Fruit fly (Drosophila melanogaster) whole organism, wandering third instar larva: ENCODE results near the gene SNCF.
A peak's percentile ranks its signal among the peaks of the same experiment; 100 is the strongest.

Source experiments
- Abd-B ChIP-seq: fragments of >200 bp; optimal IDR thresholded peaks from 2 replicates; lab custom pipeline; 2017; ENCODE audit warnings: missing biosample characterization, missing genetic modification characterization
- CG32264 ChIP-seq: fragments of 200-800 bp; sonication (Bioruptor generic); optimal IDR thresholded peaks from 2 replicates; lab custom pipeline; 2016; ENCODE audit warnings: missing biosample characterization, missing genetic modification characterization
- CG9705 ChIP-seq: fragments of 200-800 bp; sonication (Bioruptor generic); optimal IDR thresholded peaks from 2 replicates; lab custom pipeline; 2018; ENCODE audit warnings: missing biosample characterization, mild to moderate bottlenecking, missing genetic modification characterization
- CrebA ChIP-seq: fragments of 200-800 bp; sonication (Bioruptor generic); optimal IDR thresholded peaks from 2 replicates; lab custom pipeline; 2016; ENCODE audit warnings: missing biosample characterization, mild to moderate bottlenecking, missing genetic modification characterization, borderline replicate concordance
- Dfd ChIP-seq: fragments of >200 bp; optimal IDR thresholded peaks from 2 replicates; lab custom pipeline; 2017; ENCODE audit warnings: missing biosample characterization, missing genetic modification characterization
- Dif ChIP-seq: fragments of 200-275, 200-300 bp; sonication (Bioruptor generic); optimal IDR thresholded peaks from 2 replicates; lab custom pipeline; 2018; ENCODE audit warnings: missing biosample characterization, missing genetic modification characterization; ENCODE audit not compliant: partially characterized antibody
- GATAd ChIP-seq: sonication (Bioruptor generic); optimal IDR thresholded peaks from 2 replicates; lab custom pipeline; 2016; ENCODE audit warnings: missing biosample characterization, missing genetic modification characterization
- HLH106 ChIP-seq: fragments of 200-800 bp; optimal IDR thresholded peaks from 3 replicates; lab custom pipeline; 2019; ENCODE audit warnings: missing biosample characterization, mild to moderate bottlenecking, missing genetic modification characterization, moderate library complexity
- Hnf4 ChIP-seq: fragments of 200-800 bp; sonication (Bioruptor generic); optimal IDR thresholded peaks from 2 replicates; lab custom pipeline; 2016; ENCODE audit warnings: missing biosample characterization, mild to moderate bottlenecking, missing genetic modification characterization
- Hr83 ChIP-seq: fragments of 200-300 bp; sonication (Bioruptor generic); optimal IDR thresholded peaks from 2 replicates; lab custom pipeline; 2016; ENCODE audit warnings: missing biosample characterization, mild to moderate bottlenecking, missing genetic modification characterization, moderate library complexity; ENCODE audit not compliant: poor library complexity, severe bottlenecking
- Jra ChIP-seq: sonication (Bioruptor generic); optimal IDR thresholded peaks from 2 replicates; lab custom pipeline; 2016; ENCODE audit warnings: missing biosample characterization, missing genetic modification characterization
- Mio ChIP-seq: sonication (Bioruptor generic); optimal IDR thresholded peaks from 2 replicates; lab custom pipeline; 2016; ENCODE audit warnings: missing biosample characterization, missing genetic modification characterization
- N ChIP-seq: fragments of >200 bp; optimal IDR thresholded peaks from 2 replicates; lab custom pipeline; 2018; ENCODE audit warnings: missing biosample characterization, missing external identifiers, missing genetic modification characterization
- OdsH ChIP-seq: fragments of 200-800 bp; sonication (Bioruptor generic); optimal IDR thresholded peaks from 2 replicates; lab custom pipeline; 2016; ENCODE audit warnings: missing biosample characterization, mild to moderate bottlenecking, missing genetic modification characterization
- Sp1 ChIP-seq: fragments of 200-800 bp; sonication (Bioruptor generic); optimal IDR thresholded peaks from 3 replicates; lab custom pipeline; 2019; ENCODE audit warnings: missing biosample characterization, mild to moderate bottlenecking, missing genetic modification characterization, moderate library complexity
- Vsx2 ChIP-seq: fragments of 200-300, 225-300 bp; sonication (Bioruptor generic); optimal IDR thresholded peaks from 2 replicates; lab custom pipeline; 2018; ENCODE audit warnings: missing biosample characterization, missing genetic modification characterization; ENCODE audit not compliant: partially characterized antibody
- br ChIP-seq: fragments of 200-800 bp; sonication (Bioruptor generic); optimal IDR thresholded peaks from 2 replicates; lab custom pipeline; 2016; ENCODE audit warnings: missing biosample characterization, missing genetic modification characterization
- brk ChIP-seq: fragments of 200-800 bp; sonication (Bioruptor generic); optimal IDR thresholded peaks from 2 replicates; lab custom pipeline; 2016; ENCODE audit warnings: missing biosample characterization, mild to moderate bottlenecking, missing genetic modification characterization
- dsf ChIP-seq: sonication (Bioruptor generic); optimal IDR thresholded peaks from 2 replicates; lab custom pipeline; 2016; ENCODE audit warnings: missing biosample characterization, missing genetic modification characterization, borderline replicate concordance
- ey ChIP-seq: fragments of 200-800 bp; sonication (Bioruptor generic); optimal IDR thresholded peaks from 2 replicates; lab custom pipeline; 2016; ENCODE audit warnings: missing biosample characterization, missing genetic modification characterization
- foxo ChIP-seq, 2 experiments: fragments of 200-800 bp; sonication (Bioruptor generic); optimal IDR thresholded peaks; 2 replicates in 1 of 2; 3 replicates in 1 of 2; lab custom pipeline; 2016 to 2017; ENCODE audit warnings: missing biosample characterization in 2 of 2, missing genetic modification characterization in 2 of 2
- fru ChIP-seq: fragments of 200-800 bp; sonication (Bioruptor generic); optimal IDR thresholded peaks from 3 replicates; lab custom pipeline; 2016; ENCODE audit warnings: missing biosample characterization, mild to moderate bottlenecking, missing genetic modification characterization
- h ChIP-seq: fragments of 200-800 bp; sonication (Bioruptor generic); optimal IDR thresholded peaks from 3 replicates; lab custom pipeline; 2016; ENCODE audit warnings: missing biosample characterization, mild to moderate bottlenecking, missing genetic modification characterization
- lola ChIP-seq: fragments of >200 bp; optimal IDR thresholded peaks from 2 replicates; lab custom pipeline; 2017; ENCODE audit warnings: missing biosample characterization, missing genetic modification characterization
- pan ChIP-seq: fragments of >200 bp; optimal IDR thresholded peaks from 2 replicates; lab custom pipeline; 2017
- rgr ChIP-seq: fragments of 200-800 bp; sonication (Bioruptor generic); optimal IDR thresholded peaks from 3 replicates; lab custom pipeline; 2016; ENCODE audit warnings: missing biosample characterization, mild to moderate bottlenecking, missing genetic modification characterization
- sage ChIP-seq: fragments of 200-800 bp; sonication (Bioruptor generic); optimal IDR thresholded peaks from 2 replicates; lab custom pipeline; 2016; ENCODE audit warnings: missing biosample characterization, mild to moderate bottlenecking, missing genetic modification characterization
- sv ChIP-seq: fragments of 200-800 bp; sonication (Bioruptor generic); optimal IDR thresholded peaks from 3 replicates; lab custom pipeline; 2016; ENCODE audit warnings: missing biosample characterization, missing genetic modification characterization
- tai ChIP-seq: sonication (Bioruptor generic); optimal IDR thresholded peaks from 2 replicates; lab custom pipeline; 2016; ENCODE audit warnings: missing biosample characterization, missing genetic modification characterization
- usp ChIP-seq: fragments of >200 bp; optimal IDR thresholded peaks from 2 replicates; lab custom pipeline; 2017; ENCODE audit warnings: missing biosample characterization, missing genetic modification characterization
- woc ChIP-seq: sonication (Bioruptor generic); optimal IDR thresholded peaks from 2 replicates; lab custom pipeline; 2016; ENCODE audit warnings: missing biosample characterization, mild to moderate bottlenecking, missing genetic modification characterization

The SNCF gene

dm6 chr3L:13378202-13378601, at the start of gene SNCF:
SNCF (plus strand) TSS chr3L:13378583.
- TF ChIP-seq tai (GFP tag; lab: Kevin White, UChicago) (no peak), Dif (GFP tag; lab: Kevin White, UChicago) (no peak), CrebA (GFP tag; lab: Kevin White, UChicago) (no peak), woc (GFP tag; lab: Kevin White, UChicago) (no peak), Abd-B (GFP tag; lab: Kevin White, UChicago) (no peak), h (GFP tag; lab: Kevin White, UChicago) (no peak), ey (GFP tag; lab: Kevin White, UChicago) (no peak), CG9705 (GFP tag; lab: Kevin White, UChicago) (no peak), OdsH (GFP tag; lab: Kevin White, UChicago) (no peak), rgr (GFP tag; lab: Kevin White, UChicago) (no peak), fru (GFP tag; lab: Kevin White, UChicago) (no peak)

DNA sequence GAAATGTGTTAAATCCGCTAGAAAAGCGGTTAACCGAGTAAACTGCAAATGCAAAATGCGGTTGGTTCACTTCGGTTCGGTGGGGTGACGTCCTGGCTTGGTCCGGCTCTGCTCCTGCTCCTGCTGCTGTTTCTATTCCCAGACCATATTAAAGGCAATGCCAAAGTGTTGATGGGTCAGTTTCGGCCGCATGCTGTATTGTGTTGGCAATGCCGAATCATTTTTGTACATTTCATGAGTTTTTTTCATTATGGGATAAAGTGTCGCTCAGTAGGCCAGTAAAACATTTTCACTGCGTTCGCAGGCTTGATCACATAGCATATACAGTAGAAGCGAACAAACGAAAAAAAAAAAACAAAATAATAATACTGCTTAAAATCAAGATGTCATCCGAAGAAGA, 49.5 kb upstream of the SNCF start, which contains the start of gene CG14113:
Gene CG14113, plus strand, starts transcription at position 301 of the 400 bp plus-strand sequence.
- TF ChIP-seq Hnf4 (GFP tag; lab: Kevin White, UChicago), result no peak
- no peak for TF ChIP-seq CG9705 (GFP tag; lab: Kevin White, UChicago)
- no peak for TF ChIP-seq dsf (GFP tag; lab: Kevin White, UChicago)

DNA sequence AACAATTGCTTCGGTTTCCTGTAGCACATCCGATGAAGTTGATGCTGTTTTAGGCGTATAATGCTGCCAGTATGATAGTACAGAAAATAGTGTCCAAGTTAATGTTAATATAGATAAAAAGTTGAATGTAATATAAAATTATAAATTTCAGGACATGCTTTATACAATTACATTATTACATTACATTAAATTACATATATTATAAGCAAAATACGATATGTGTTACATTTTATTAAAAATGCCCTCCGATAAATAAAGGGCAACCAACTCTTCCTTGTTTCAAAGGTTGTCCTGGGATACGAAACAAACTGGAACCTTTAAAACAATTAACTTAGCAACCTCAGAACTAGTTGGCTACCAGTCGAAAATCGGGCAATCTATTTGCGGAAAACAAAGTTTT, 29.6 kb upstream of the SNCF start, which contains the start of gene CG17687:
Gene CG17687, plus strand, starts transcription at position 301 of the 400 bp plus-strand sequence.
- no peak for TF ChIP-seq Hr83 (GFP tag; lab: Kevin White, UChicago)
- TF ChIP-seq Mio (GFP tag; lab: Kevin White, UChicago), result no peak
- TF ChIP-seq ey (GFP tag; lab: Kevin White, UChicago), result no peak
- no peak for TF ChIP-seq foxo (GFP tag; optimal IDR thresholded peaks at IDR 0.05; lab: Kevin White, UChicago)
- no peak for TF ChIP-seq brk (GFP tag; lab: Kevin White, UChicago)
- no peak for TF ChIP-seq usp
- no peak for TF ChIP-seq br (GFP tag; lab: Kevin White, UChicago)
- TF ChIP-seq N (GFP tag; lab: Kevin White, UChicago), result no peak
- no peak for TF ChIP-seq Sp1 (GFP tag; lab: Kevin White, UChicago)
- TF ChIP-seq Vsx2, result no peak
- no peak for TF ChIP-seq Jra
- TF ChIP-seq pan (lab: Kevin White, UChicago), result no peak
- TF ChIP-seq dsf (GFP tag; lab: Kevin White, UChicago), result no peak
- no peak for TF ChIP-seq GATAd (GFP tag; lab: Kevin White, UChicago)

- no peak for TF ChIP-seq tai (GFP tag; lab: Kevin White, UChicago)
- TF ChIP-seq brk (GFP tag; lab: Kevin White, UChicago), result no peak
- TF ChIP-seq dsf (GFP tag; lab: Kevin White, UChicago), result no peak
- TF ChIP-seq foxo (GFP tag; optimal IDR thresholded peaks at IDR 0.05; lab: Kevin White, UChicago), result peak in 1 of 2 experiments; percentile 17
- no peak for TF ChIP-seq CG32264
- TF ChIP-seq h (GFP tag; lab: Kevin White, UChicago), result peak; percentile 6
- TF ChIP-seq lola, result no peak
- TF ChIP-seq Abd-B (GFP tag; lab: Kevin White, UChicago), result no peak
- TF ChIP-seq Vsx2, result no peak
- TF ChIP-seq Dif (GFP tag; lab: Kevin White, UChicago), result no peak
- no peak for TF ChIP-seq N (GFP tag; lab: Kevin White, UChicago)
- TF ChIP-seq pan (lab: Kevin White, UChicago), result no peak
- TF ChIP-seq Dfd, result no peak
- no peak for TF ChIP-seq HLH106 (tag; lab: Kevin White, UChicago)
Observed at dm6 chr3L:13356084-13356693, 22.2 kb upstream of the SNCF start, which contains the start of gene Nplp2. Nplp2 (plus strand) TSS chr3L:13356376.

DNA sequence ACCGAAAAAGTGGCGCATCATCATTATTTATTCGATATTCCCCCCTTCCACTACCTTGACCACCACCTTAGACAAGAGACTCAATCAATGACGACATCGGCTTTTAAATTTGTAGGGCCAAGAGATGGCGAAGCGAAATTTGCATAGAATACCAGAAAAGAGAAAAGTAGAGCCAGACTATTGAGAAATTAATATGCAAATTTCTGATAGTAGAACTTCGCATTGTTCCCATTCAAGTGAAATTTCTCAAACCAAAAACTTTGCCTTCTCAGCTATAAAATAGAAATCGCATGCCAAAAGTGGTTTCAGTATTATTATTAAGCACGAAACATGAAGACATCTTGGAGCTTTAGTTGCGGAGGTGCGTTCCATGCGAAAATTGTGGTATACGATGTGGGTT, 726 bp upstream of the SNCF start, which contains the start of gene CG14111:
Gene CG14111, plus strand, starts transcription at position 301 of the 400 bp plus-strand sequence.
- TF ChIP-seq Vsx2, result no peak
- no peak for TF ChIP-seq sv (GFP tag; lab: Kevin White, UChicago)
- TF ChIP-seq GATAd (GFP tag; lab: Kevin White, UChicago), result no peak
- no peak for TF ChIP-seq sage (GFP tag; lab: Kevin White, UChicago)
